Fruit fly (Drosophila melanogaster) whole organism, embryonic: ENCODE results near the gene BuGZ.

ENCODE experiments used
- BEAF-32 ChIP-seq: fragments of 200-800 bp; sonication (Bioruptor generic); optimal IDR thresholded peaks from 3 replicates; lab custom pipeline; 2017; ENCODE audit warnings: missing biosample characterization, missing genetic modification characterization, mild to moderate bottlenecking, moderate library complexity, missing genetic modification reagents
- Bgb ChIP-seq: fragments of 200-800 bp; sonication (Bioruptor generic); IDR thresholded peaks from 2 replicates; pipeline ENCODE4 v1.3.6; 2022; ENCODE audit warnings: missing biosample characterization, missing genetic modification characterization; ENCODE audit not compliant: partially characterized antibody
- CG12391 ChIP-seq: fragments of 200-800 bp; sonication (Bioruptor generic); optimal IDR thresholded peaks from 3 replicates; lab custom pipeline; 2018; ENCODE audit warnings: missing biosample characterization, mild to moderate bottlenecking, missing genetic modification characterization, moderate library complexity
- CG13287 ChIP-seq: fragments of 200-800 bp; sonication (Bioruptor generic); IDR thresholded peaks from 2 replicates; pipeline ENCODE4 v1.3.6; 2022; ENCODE audit warnings: missing biosample characterization, missing genetic modification characterization; ENCODE audit not compliant: partially characterized antibody
- CG13424 ChIP-seq: fragments of 200-800 bp; sonication (Bioruptor generic); optimal IDR thresholded peaks from 2 replicates; lab custom pipeline; 2019; ENCODE audit warnings: missing biosample characterization, mild to moderate bottlenecking, missing genetic modification characterization, moderate library complexity
- CG13775 ChIP-seq: fragments of 200-800 bp; sonication (Bioruptor generic); optimal IDR thresholded peaks from 3 replicates; lab custom pipeline; 2017; ENCODE audit warnings: missing biosample characterization, mild to moderate bottlenecking, missing genetic modification characterization
- CG13894 ChIP-seq: fragments of 200-800 bp; sonication (Bioruptor generic); optimal IDR thresholded peaks from 3 replicates; lab custom pipeline; 2018; ENCODE audit warnings: missing biosample characterization, mild to moderate bottlenecking, missing genetic modification characterization, moderate library complexity
- CG1603 ChIP-seq: fragments of 200-800 bp; sonication (Bioruptor generic); optimal IDR thresholded peaks from 2 replicates; lab custom pipeline; 2019; ENCODE audit warnings: missing biosample characterization, mild to moderate bottlenecking, missing genetic modification characterization, moderate library complexity
- CG17802 ChIP-seq: fragments of 200-800 bp; sonication (Bioruptor generic); optimal IDR thresholded peaks from 2 replicates; lab custom pipeline; 2018; ENCODE audit warnings: missing biosample characterization, mild to moderate bottlenecking, missing genetic modification characterization, moderate library complexity
- CG18011 ChIP-seq: fragments of 200-800 bp; sonication (Bioruptor generic); optimal IDR thresholded peaks from 2 replicates; lab custom pipeline; 2017; ENCODE audit warnings: missing biosample characterization, missing genetic modification characterization, mild to moderate bottlenecking, moderate library complexity, missing genotype
- CG2120 ChIP-seq: fragments of 200-800 bp; sonication (Bioruptor generic); optimal IDR thresholded peaks from 3 replicates; lab custom pipeline; 2016; ENCODE audit warnings: missing biosample characterization, missing genetic modification characterization
- CG32767 ChIP-seq: fragments of 200-800 bp; sonication (Bioruptor generic); IDR thresholded peaks from 2 replicates; pipeline ENCODE4 v1.3.6; 2022; ENCODE audit warnings: missing biosample characterization, missing genetic modification characterization
- CG3281 ChIP-seq: fragments of 200-800 bp; sonication (Bioruptor generic); optimal IDR thresholded peaks from 3 replicates; lab custom pipeline; 2017; ENCODE audit warnings: missing biosample characterization, mild to moderate bottlenecking, missing genetic modification characterization
- CG4617 ChIP-seq: fragments of 200-800 bp; sonication (Bioruptor generic); optimal IDR thresholded peaks from 3 replicates; lab custom pipeline; 2016; ENCODE audit warnings: missing biosample characterization, missing genetic modification characterization, borderline replicate concordance
- CG5245 ChIP-seq: fragments of 200-800 bp; sonication (Bioruptor generic); optimal IDR thresholded peaks from 3 replicates; lab custom pipeline; 2016; ENCODE audit warnings: missing biosample characterization, missing genetic modification characterization
- CG6683 ChIP-seq: fragments of 200-800 bp; sonication (Bioruptor generic); optimal IDR thresholded peaks from 2 replicates; lab custom pipeline; 2017; ENCODE audit warnings: missing biosample characterization, mild to moderate bottlenecking, missing genetic modification characterization, missing genetic modification reagents
- CG7745 ChIP-seq: fragments of 200-800 bp; sonication (Bioruptor generic); optimal IDR thresholded peaks from 2 replicates; lab custom pipeline; 2018; ENCODE audit warnings: missing biosample characterization, mild to moderate bottlenecking, missing genetic modification characterization, moderate library complexity
- CG9797 ChIP-seq: fragments of 200-800 bp; sonication (Bioruptor generic); optimal IDR thresholded peaks from 3 replicates; lab custom pipeline; 2018; ENCODE audit warnings: missing biosample characterization, mild to moderate bottlenecking, missing genetic modification characterization
- Dp ChIP-seq: fragments of 200-800 bp; sonication (Bioruptor generic); optimal IDR thresholded peaks from 2 replicates; lab custom pipeline; 2018; ENCODE audit warnings: missing biosample characterization, mild to moderate bottlenecking, missing genetic modification characterization, moderate library complexity
- E2f2 ChIP-seq: fragments of 200-800 bp; sonication (Bioruptor generic); IDR thresholded peaks from 2 replicates; pipeline ENCODE4 v1.3.6; 2022; ENCODE audit warnings: missing biosample characterization, missing genetic modification characterization
- Hey ChIP-seq: fragments of 200-800 bp; sonication (Bioruptor generic); optimal IDR thresholded peaks from 3 replicates; lab custom pipeline; 2018; ENCODE audit warnings: missing biosample characterization, mild to moderate bottlenecking, missing genetic modification characterization
- Lhr ChIP-seq: fragments of 200-800 bp; sonication (Bioruptor generic); optimal IDR thresholded peaks from 3 replicates; lab custom pipeline; 2017; ENCODE audit warnings: mild to moderate bottlenecking, missing biosample characterization, missing genetic modification reagents, missing genetic modification characterization
- MBD-R2 ChIP-seq: fragments of 200-800 bp; sonication (Bioruptor generic); IDR thresholded peaks from 2 replicates; pipeline ENCODE4 v1.3.6; 2022; ENCODE audit warnings: missing biosample characterization, missing genetic modification characterization
- MESR4 ChIP-seq: fragments of 200-800 bp; sonication (Bioruptor generic); optimal IDR thresholded peaks from 2 replicates; lab custom pipeline; 2018; ENCODE audit warnings: missing biosample characterization, mild to moderate bottlenecking, missing genetic modification characterization, moderate library complexity
- Myb ChIP-seq: fragments of 200-800 bp; sonication (Bioruptor generic); optimal IDR thresholded peaks from 2 replicates; lab custom pipeline; 2016; ENCODE audit warnings: missing biosample characterization, missing genetic modification characterization
- Oli ChIP-seq: fragments of 200-800 bp; sonication (Bioruptor generic); optimal IDR thresholded peaks from 2 replicates; lab custom pipeline; 2018; ENCODE audit warnings: missing biosample characterization, mild to moderate bottlenecking, missing genetic modification characterization, moderate library complexity
- PHDP ChIP-seq: fragments of 200-800 bp; sonication (Bioruptor generic); optimal IDR thresholded peaks from 3 replicates; lab custom pipeline; 2018; ENCODE audit warnings: missing biosample characterization, mild to moderate bottlenecking, missing genetic modification characterization, moderate library complexity
- Rfx ChIP-seq: fragments of 200-800 bp; sonication (Bioruptor generic); IDR thresholded peaks from 2 replicates; pipeline ENCODE4 v1.3.6; 2022; ENCODE audit warnings: missing biosample characterization, missing genetic modification characterization
- Sry-β ChIP-seq: fragments of 200-800 bp; sonication (Bioruptor generic); optimal IDR thresholded peaks from 2 replicates; lab custom pipeline; 2018; ENCODE audit warnings: missing biosample characterization, mild to moderate bottlenecking, missing genetic modification characterization, moderate library complexity
- az2 ChIP-seq: fragments of 200-800 bp; sonication (Bioruptor generic); optimal IDR thresholded peaks from 3 replicates; lab custom pipeline; 2016; ENCODE audit warnings: missing biosample characterization, missing genetic modification characterization
- chn ChIP-seq: fragments of 200-800 bp; sonication (Bioruptor generic); optimal IDR thresholded peaks from 2 replicates; lab custom pipeline; 2016; ENCODE audit warnings: missing biosample characterization, missing genetic modification characterization
- fru ChIP-seq: fragments of >200 bp; optimal IDR thresholded peaks from 2 replicates; lab custom pipeline; 2017
- gfzf ChIP-seq: fragments of 200-800 bp; sonication (Bioruptor generic); optimal IDR thresholded peaks from 2 replicates; lab custom pipeline; 2016; ENCODE audit warnings: missing biosample characterization, mild to moderate bottlenecking, missing genetic modification characterization, moderate library complexity
- hkb ChIP-seq, 2 experiments: fragments of 200-800 bp in 1 of 2; fragments of >200 bp in 1 of 2; sonication (Bioruptor generic) in 1 of 2; IDR thresholded peaks in 1 of 2; optimal IDR thresholded peaks in 1 of 2; 2 replicates each; pipeline versions ENCODE4 v1.3.6 to Lab custom; 2017 to 2022; ENCODE audit warnings: missing biosample characterization in 1 of 2, missing genetic modification characterization in 1 of 2
- kay ChIP-seq: fragments of 200-800 bp; sonication (Bioruptor generic); optimal IDR thresholded peaks from 2 replicates; lab custom pipeline; 2016; ENCODE audit warnings: missing biosample characterization, missing genetic modification characterization
- lbe ChIP-seq: fragments of 200-800 bp; sonication (Bioruptor generic); optimal IDR thresholded peaks from 2 replicates; lab custom pipeline; 2016; ENCODE audit warnings: missing biosample characterization, mild to moderate bottlenecking, missing genetic modification characterization
- otp ChIP-seq: fragments of 200-800 bp; sonication (Bioruptor generic); IDR thresholded peaks from 3 replicates; pipeline ENCODE4, ENCODE4 v1.3.6; 2022; ENCODE audit warnings: missing biosample characterization, missing genetic modification characterization
- pzg ChIP-seq: fragments of 200-800 bp; sonication (Bioruptor generic); optimal IDR thresholded peaks from 3 replicates; lab custom pipeline; 2018; ENCODE audit warnings: missing biosample characterization, mild to moderate bottlenecking, missing genetic modification characterization, moderate library complexity
- row ChIP-seq: fragments of 200-800 bp; sonication (Bioruptor generic); IDR thresholded peaks from 3 replicates; pipeline ENCODE4 v1.3.6; 2022; ENCODE audit warnings: missing biosample characterization, missing genetic modification characterization
- sens ChIP-seq: fragments of 200-800 bp; sonication (Bioruptor generic); peaks from one replicate; lab custom pipeline; 2016; ENCODE audit warnings: missing biosample characterization, missing genetic modification characterization
- stwl ChIP-seq: fragments of 200-800 bp; sonication (Bioruptor generic); optimal IDR thresholded peaks from 3 replicates; lab custom pipeline; 2018; ENCODE audit warnings: missing biosample characterization, mild to moderate bottlenecking, missing genetic modification characterization, moderate library complexity
- tin ChIP-seq: fragments of 200-800 bp; sonication (Bioruptor generic); optimal IDR thresholded peaks from 3 replicates; lab custom pipeline; 2016; ENCODE audit warnings: missing biosample characterization, missing genetic modification characterization

Gene BuGZ

dm6 chr2L:16727578-16728023, 15.6 kb upstream of the BuGZ start, which contains the start of gene VhaSFD (continued):
- TF ChIP-seq CG3281 (GFP tag; lab: Kevin White, UChicago) (peak; percentile 36), kay (peak; percentile 2), hkb (optimal IDR thresholded peaks at IDR 0.05; lab: Kevin White, UChicago) (no peak), hkb (GFP tag; IDR thresholded peaks at IDR 0.05; lab: Robert Waterston, UW) (0 out of 2 replicates have a peak, but pooled peaks have one; percentile 33), CG32767 (GFP tag; lab: Robert Waterston, UW) (0 out of 2 replicates have a peak, but pooled peaks have one; percentile 14), CG2120 (GFP tag; lab: Kevin White, UChicago) (peak; percentile 19), CG6683 (GFP tag; lab: Kevin White, UChicago) (peak; percentile 7), tin (GFP tag; lab: Kevin White, UChicago) (peak; percentile 5), Bgb (peak; percentile 83), CG18011 (GFP tag; lab: Kevin White, UChicago) (no peak)

dm6 chr2L:16729556-16729955, 13.6 kb upstream of the BuGZ start, which contains the start of gene Tsen2:
Gene Tsen2 (plus strand): TSS chr2L:16729777.
- TF ChIP-seq PHDP (tag; lab: Kevin White, UChicago) = peak; percentile 11
- TF ChIP-seq CG13287 = peak; percentile 21; the same call in 1 of the 2 replicates
- no peak for TF ChIP-seq Rfx
- TF ChIP-seq sens (GFP tag; lab: Kevin White, UChicago) = peak; percentile 86
- TF ChIP-seq Lhr = peak; percentile 20
- TF ChIP-seq MBD-R2 = peak; percentile 71
- no peak for TF ChIP-seq CG17802 (tag; lab: Kevin White, UChicago)
- peak; percentile 12 for TF ChIP-seq CG13424 (tag; lab: Kevin White, UChicago)
- no peak for TF ChIP-seq CG13775 (GFP tag; lab: Kevin White, UChicago)
- TF ChIP-seq CG4617 (GFP tag; lab: Kevin White, UChicago) = peak; percentile 17
- TF ChIP-seq row = peak; percentile 36; the same call in 1 of the 3 replicates
- TF ChIP-seq E2f2 (GFP tag; lab: Robert Waterston, UW) = peak; percentile 56
- TF ChIP-seq Oli (tag; lab: Kevin White, UChicago) = no peak
- peak; percentile 74 for TF ChIP-seq gfzf (GFP tag; lab: Kevin White, UChicago)
- TF ChIP-seq lbe = peak; percentile 9
- peak; percentile 33 for TF ChIP-seq pzg (GFP tag; lab: Kevin White, UChicago)
- no peak for TF ChIP-seq CG7745 (tag; lab: Kevin White, UChicago)
- peak; percentile 38 for TF ChIP-seq Sry-β
- peak; percentile 16 for TF ChIP-seq CG12391 (tag; lab: Kevin White, UChicago)
- TF ChIP-seq CG13894 (tag; lab: Kevin White, UChicago) = no peak
- no peak for TF ChIP-seq fru (lab: Kevin White, UChicago)
- no peak for TF ChIP-seq otp (GFP tag; lab: Robert Waterston, UW)
- TF ChIP-seq CG1603 (tag; lab: Kevin White, UChicago) = peak; percentile 48
- TF ChIP-seq chn (GFP tag; lab: Kevin White, UChicago) = no peak
- TF ChIP-seq stwl = peak; percentile 31
- peak; percentile 44 for TF ChIP-seq Dp
- no peak for TF ChIP-seq Hey (tag; lab: Kevin White, UChicago)
- TF ChIP-seq CG9797 (GFP tag; lab: Kevin White, UChicago) = no peak
- no peak for TF ChIP-seq CG5245 (GFP tag; lab: Kevin White, UChicago)
- peak; percentile 47 for TF ChIP-seq MESR4 (GFP tag; lab: Kevin White, UChicago)
- TF ChIP-seq az2 (GFP tag; lab: Kevin White, UChicago) = no peak
- TF ChIP-seq BEAF-32 = peak; percentile 34
- TF ChIP-seq Myb (GFP tag; lab: Kevin White, UChicago) = peak; percentile 36
